Worm (Caenorhabditis elegans) whole organism, L1 larva: ENCODE results near the gene utx-1.

ENCODE experiments used
- ceh-82 ChIP-seq, 3 experiments: fragments of 150-350 bp in 1 of 3; sonication (generic microtip) in 2 of 3; optimal IDR thresholded peaks; 2 replicates each; lab custom pipeline; 2014 to 2017; ENCODE audit warnings: missing biosample characterization in 3 of 3, missing genetic modification characterization in 3 of 3
- ces-1 ChIP-seq: fragments of 150-350 bp; optimal IDR thresholded peaks from 2 replicates; lab custom pipeline; 2014; ENCODE audit warnings: missing biosample characterization, missing genetic modification reagents, missing genetic modification characterization
- egl-27 ChIP-seq, 2 experiments: fragments of 150-350 bp in 1 of 2; sonication (generic microtip); optimal IDR thresholded peaks; 3 replicates each; lab custom pipeline; 2017 to 2018; ENCODE audit warnings: missing biosample characterization in 2 of 2, missing genetic modification characterization in 2 of 2, missing genetic modification reagents in 2 of 2
- fkh-4 ChIP-seq: sonication (generic microtip); optimal IDR thresholded peaks from 2 replicates; lab custom pipeline; 2016; ENCODE audit warnings: missing compliant biosample characterization, missing genetic modification characterization, borderline replicate concordance
- rnt-1 ChIP-seq: sonication (generic microtip); optimal IDR thresholded peaks from 2 replicates; lab custom pipeline; 2016; ENCODE audit warnings: mild to moderate bottlenecking, missing genetic modification characterization, moderate library complexity, missing compliant biosample characterization
- ztf-11 ChIP-seq, 2 experiments: sonication (generic microtip); optimal IDR thresholded peaks; 2 replicates each; lab custom pipeline; 2016 to 2017; ENCODE audit warnings: missing genetic modification characterization in 2 of 2, missing biosample characterization in 1 of 2, missing compliant biosample characterization in 1 of 2

- TF ChIP-seq rnt-1 (peak; percentile 13), ceh-82 (tag; optimal IDR thresholded peaks at IDR 0.05; lab: Kevin White, UChicago) (no peak), egl-27 (tag; optimal IDR thresholded peaks at IDR 0.05; lab: Kevin White, UChicago) (no peak), ces-1 (GFP tag; lab: Kevin White, UChicago) (no peak), ztf-11 (tag; optimal IDR thresholded peaks at IDR 0.05; lab: Kevin White, UChicago) (no peak), fkh-4 (tag; lab: Kevin White, UChicago) (no peak)
These were observed 28.0 kb downstream of the utx-1 start for ce11 chrX:8584825-8585384.
